Fruit fly (Drosophila melanogaster) whole organism, prepupa: ENCODE measurements around the gene CG31776.

Experiments
- Blimp-1 ChIP-seq: fragments of 200-800 bp; sonication (Bioruptor generic); optimal IDR thresholded peaks from 3 replicates; lab custom pipeline; 2017; ENCODE audit warnings: missing biosample characterization, missing genetic modification characterization, mild to moderate bottlenecking, moderate library complexity, missing genetic modification reagents
- CG10669 ChIP-seq: fragments of 200-800 bp; sonication (Bioruptor generic); optimal IDR thresholded peaks from 3 replicates; lab custom pipeline; 2018; ENCODE audit warnings: missing biosample characterization, mild to moderate bottlenecking, missing genetic modification characterization, moderate library complexity
- CG11294 ChIP-seq: fragments of 200-800 bp; sonication (Bioruptor generic); IDR thresholded peaks from 2 replicates; pipeline ENCODE4 v1.3.6; 2022; ENCODE audit warnings: missing biosample characterization, missing genetic modification characterization
- CG11762 ChIP-seq: fragments of 200-800 bp; sonication (Bioruptor generic); optimal IDR thresholded peaks from 3 replicates; lab custom pipeline; 2016; ENCODE audit warnings: missing biosample characterization, missing genetic modification characterization; ENCODE audit not compliant: insufficient read depth
- CG11902 ChIP-seq: fragments of 200-800 bp; sonication (Bioruptor generic); optimal IDR thresholded peaks from 3 replicates; lab custom pipeline; 2016; ENCODE audit warnings: missing biosample characterization, missing genetic modification characterization
- CG15336 ChIP-seq: fragments of 200-800 bp; sonication (Bioruptor generic); IDR thresholded peaks from 2 replicates; pipeline ENCODE4 v1.3.6; 2022; ENCODE audit warnings: missing biosample characterization, missing genetic modification characterization
- CG1621 ChIP-seq: fragments of 200-800 bp; sonication (Bioruptor generic); optimal IDR thresholded peaks from 3 replicates; lab custom pipeline; 2018; ENCODE audit warnings: missing biosample characterization, mild to moderate bottlenecking, missing genetic modification characterization
- CG31627 ChIP-seq: fragments of 200-800 bp; sonication (Bioruptor generic); optimal IDR thresholded peaks from 3 replicates; lab custom pipeline; 2016; ENCODE audit warnings: missing biosample characterization, missing genetic modification characterization
- CG32006 ChIP-seq: fragments of 200-800 bp; sonication (Bioruptor generic); optimal IDR thresholded peaks from 3 replicates; lab custom pipeline; 2017; ENCODE audit warnings: missing biosample characterization, mild to moderate bottlenecking, missing genetic modification characterization
- CG34406 ChIP-seq: fragments of 200-800 bp; sonication (Bioruptor generic); optimal IDR thresholded peaks from 3 replicates; lab custom pipeline; 2016; ENCODE audit warnings: missing biosample characterization, missing genetic modification characterization
- CG3919 ChIP-seq: fragments of 200-800 bp; sonication (Bioruptor generic); optimal IDR thresholded peaks from 3 replicates; lab custom pipeline; 2016; ENCODE audit warnings: missing biosample characterization, missing genetic modification characterization
- CG4318 ChIP-seq: fragments of 200-800 bp; sonication (Bioruptor generic); optimal IDR thresholded peaks from 3 replicates; lab custom pipeline; 2017; ENCODE audit warnings: missing biosample characterization, mild to moderate bottlenecking, missing genetic modification characterization
- CG6276 ChIP-seq: fragments of 200-800 bp; sonication (Bioruptor generic); optimal IDR thresholded peaks from 2 replicates; lab custom pipeline; 2017; ENCODE audit warnings: missing biosample characterization, mild to moderate bottlenecking, missing genetic modification characterization
- CG6792 ChIP-seq: fragments of 200-800 bp; sonication (Bioruptor generic); optimal IDR thresholded peaks from 3 replicates; lab custom pipeline; 2016; ENCODE audit warnings: missing biosample characterization, missing genetic modification characterization
- CG6808 ChIP-seq: fragments of 200-800 bp; sonication (Bioruptor generic); optimal IDR thresholded peaks from 3 replicates; lab custom pipeline; 2017; ENCODE audit warnings: missing biosample characterization, missing genetic modification characterization, mild to moderate bottlenecking, moderate library complexity, missing genetic modification reagents
- CG7368 ChIP-seq: fragments of 200-800 bp; sonication (Bioruptor generic); optimal IDR thresholded peaks from 3 replicates; lab custom pipeline; 2016; ENCODE audit warnings: missing biosample characterization, missing genetic modification characterization
- CG8119 ChIP-seq: fragments of 200-800 bp; sonication (Bioruptor generic); IDR thresholded peaks from 3 replicates; pipeline ENCODE4 v1.3.6; 2022; ENCODE audit warnings: missing biosample characterization, missing genetic modification characterization
- CG8319 ChIP-seq: fragments of 200-800 bp; sonication (Bioruptor generic); optimal IDR thresholded peaks from 3 replicates; lab custom pipeline; 2016; ENCODE audit warnings: missing biosample characterization, missing genetic modification characterization
- CG8632 ChIP-seq: fragments of 200-800 bp; sonication (Bioruptor generic); optimal IDR thresholded peaks from 3 replicates; lab custom pipeline; 2016; ENCODE audit warnings: missing biosample characterization, missing genetic modification characterization
- CG9139 ChIP-seq: fragments of 200-800 bp; sonication (Bioruptor generic); optimal IDR thresholded peaks from 3 replicates; lab custom pipeline; 2017; ENCODE audit warnings: missing biosample characterization, mild to moderate bottlenecking, missing genetic modification characterization
- Eip75B ChIP-seq: fragments of 200-800 bp; sonication (Bioruptor generic); optimal IDR thresholded peaks from 3 replicates; lab custom pipeline; 2016; ENCODE audit warnings: missing biosample characterization, missing genetic modification characterization
- Eip78C ChIP-seq: fragments of 200-800 bp; sonication (Bioruptor generic); peaks from one replicate; lab custom pipeline; 2016; ENCODE audit warnings: missing biosample characterization, missing genetic modification characterization
- Eip93F ChIP-seq: fragments of 200-800 bp; sonication (Bioruptor generic); optimal IDR thresholded peaks from 2 replicates; lab custom pipeline; 2016; ENCODE audit warnings: missing biosample characterization, mild to moderate bottlenecking, missing genetic modification characterization
- Ets21C ChIP-seq: fragments of 200-800 bp; sonication (Bioruptor generic); optimal IDR thresholded peaks from 3 replicates; lab custom pipeline; 2016; ENCODE audit warnings: missing biosample characterization, missing genetic modification characterization
- Gug ChIP-seq: fragments of 200-800 bp; sonication (Bioruptor generic); IDR thresholded peaks from 2 replicates; pipeline ENCODE4 v1.3.6; 2022; ENCODE audit warnings: missing biosample characterization, missing genetic modification characterization
- Hr38 ChIP-seq: sonication (Bioruptor generic); optimal IDR thresholded peaks from 2 replicates; lab custom pipeline; 2016; ENCODE audit warnings: missing biosample characterization, missing genetic modification characterization
- Hr39 ChIP-seq: fragments of 200-800 bp; sonication (Bioruptor generic); optimal IDR thresholded peaks from 2 replicates; lab custom pipeline; 2016; ENCODE audit warnings: missing biosample characterization, missing genetic modification characterization
- Lpt ChIP-seq: fragments of 200-800 bp; sonication (Bioruptor generic); optimal IDR thresholded peaks from 3 replicates; lab custom pipeline; 2016; ENCODE audit warnings: missing biosample characterization, missing genetic modification characterization
- Met ChIP-seq: fragments of 200-800 bp; sonication (Bioruptor generic); optimal IDR thresholded peaks from 3 replicates; lab custom pipeline; 2016; ENCODE audit warnings: missing biosample characterization, missing genetic modification characterization
- OdsH ChIP-seq: fragments of 200-800 bp; sonication (Bioruptor generic); optimal IDR thresholded peaks from 3 replicates; lab custom pipeline; 2016; ENCODE audit warnings: missing biosample characterization, missing genetic modification characterization
- Smox ChIP-seq: fragments of 200-800 bp; sonication (Bioruptor generic); optimal IDR thresholded peaks from 3 replicates; lab custom pipeline; 2016; ENCODE audit warnings: missing biosample characterization, missing genetic modification characterization
- Sox102F ChIP-seq: fragments of 200-800 bp; sonication (Bioruptor generic); optimal IDR thresholded peaks from 2 replicates; lab custom pipeline; 2016; ENCODE audit warnings: missing biosample characterization, mild to moderate bottlenecking, missing genetic modification characterization
- Sox14 ChIP-seq: fragments of 200-800 bp; sonication (Bioruptor generic); optimal IDR thresholded peaks from 3 replicates; lab custom pipeline; 2016; ENCODE audit warnings: missing biosample characterization, missing genetic modification characterization
- Sox15 ChIP-seq: fragments of 200-800 bp; sonication (Bioruptor generic); optimal IDR thresholded peaks from 3 replicates; lab custom pipeline; 2016; ENCODE audit warnings: missing biosample characterization, missing genetic modification characterization
- achi ChIP-seq: fragments of 200-800 bp; sonication (Bioruptor generic); optimal IDR thresholded peaks from 3 replicates; lab custom pipeline; 2016; ENCODE audit warnings: missing biosample characterization, missing genetic modification characterization
- acj6 ChIP-seq: fragments of 200-800 bp; sonication (Bioruptor generic); optimal IDR thresholded peaks from 3 replicates; lab custom pipeline; 2016; ENCODE audit warnings: missing biosample characterization, missing genetic modification characterization
- dac ChIP-seq: fragments of 200-800 bp; sonication (Bioruptor generic); optimal IDR thresholded peaks from 2 replicates; lab custom pipeline; 2017; ENCODE audit warnings: missing biosample characterization, mild to moderate bottlenecking, missing genetic modification characterization
- dsx ChIP-seq: fragments of 200-800 bp; optimal IDR thresholded peaks from 3 replicates; lab custom pipeline; 2019; ENCODE audit warnings: missing biosample characterization, mild to moderate bottlenecking, missing genetic modification characterization, moderate library complexity; ENCODE audit not compliant: poor library complexity, severe bottlenecking
- eg ChIP-seq: fragments of 200-800 bp; sonication (Bioruptor generic); IDR thresholded peaks from 3 replicates; pipeline ENCODE4 v1.3.6; 2022; ENCODE audit warnings: missing biosample characterization, missing genetic modification characterization
- fd59A ChIP-seq: fragments of 200-800 bp; sonication (Bioruptor generic); optimal IDR thresholded peaks from 2 replicates; lab custom pipeline; 2017; ENCODE audit warnings: missing biosample characterization, mild to moderate bottlenecking, missing genetic modification characterization, missing genetic modification reagents
- fd85E ChIP-seq: fragments of 200-800 bp; sonication (Bioruptor generic); optimal IDR thresholded peaks from 3 replicates; lab custom pipeline; 2016; ENCODE audit warnings: missing biosample characterization, missing genetic modification characterization
- fkh ChIP-seq: fragments of 200-800 bp; sonication (Bioruptor generic); optimal IDR thresholded peaks from 3 replicates; lab custom pipeline; 2017; ENCODE audit warnings: missing biosample characterization, mild to moderate bottlenecking, missing genetic modification characterization, moderate library complexity
- lz ChIP-seq: fragments of 200-800 bp; sonication (Bioruptor generic); optimal IDR thresholded peaks from 3 replicates; lab custom pipeline; 2016; ENCODE audit warnings: missing biosample characterization, missing genetic modification characterization
- net ChIP-seq: fragments of 200-800 bp; sonication (Bioruptor generic); optimal IDR thresholded peaks from 3 replicates; lab custom pipeline; 2016; ENCODE audit warnings: missing biosample characterization, missing genetic modification characterization
- spab ChIP-seq: fragments of 200-800 bp; sonication (Bioruptor generic); optimal IDR thresholded peaks from 2 replicates; lab custom pipeline; 2017; ENCODE audit warnings: missing biosample characterization, mild to moderate bottlenecking, missing genetic modification characterization, missing genetic modification reagents
- svp ChIP-seq: fragments of 200-800 bp; sonication (Bioruptor generic); peaks from one replicate; lab custom pipeline; 2016; ENCODE audit warnings: missing biosample characterization, missing genetic modification characterization
- topi ChIP-seq: fragments of 200-800 bp; sonication (Bioruptor generic); optimal IDR thresholded peaks from 3 replicates; lab custom pipeline; 2016; ENCODE audit warnings: missing biosample characterization, missing genetic modification characterization
- vri ChIP-seq: fragments of 200-800 bp; sonication (Bioruptor generic); optimal IDR thresholded peaks from 3 replicates; lab custom pipeline; 2016; ENCODE audit warnings: missing biosample characterization, mild to moderate bottlenecking, missing genetic modification characterization

The CG31776 gene

dm6 chr2L:3440322-3440721 lies 29.7 kb upstream of the CG31776 start (continued):
- TF ChIP-seq CG8119 = peak; percentile 90
- TF ChIP-seq Eip75B = no peak
- peak; percentile 63 for TF ChIP-seq dac (GFP tag; lab: Kevin White, UChicago)
- TF ChIP-seq eg (GFP tag; lab: Robert Waterston, UW) = peak; percentile 93
- no peak for TF ChIP-seq Blimp-1 (GFP tag; lab: Kevin White, UChicago)
- peak; percentile 40 for TF ChIP-seq Hr39
- TF ChIP-seq CG3919 (GFP tag; lab: Kevin White, UChicago) = peak; percentile 25
- peak; percentile 49 for TF ChIP-seq CG10669
- no peak for TF ChIP-seq CG34406 (GFP tag; lab: Kevin White, UChicago)
- TF ChIP-seq Ets21C (GFP tag; lab: Kevin White, UChicago) = peak; percentile 30
- TF ChIP-seq fd85E (GFP tag; lab: Kevin White, UChicago) = no peak
- peak; percentile 70 for TF ChIP-seq CG32006 (GFP tag; lab: Kevin White, UChicago)
- TF ChIP-seq net (GFP tag; lab: Kevin White, UChicago) = peak; percentile 9
- TF ChIP-seq CG7368 = peak; percentile 66
- no peak for TF ChIP-seq CG8632
- TF ChIP-seq CG11294 (GFP tag; lab: Robert Waterston, UW) = peak; percentile 84
- TF ChIP-seq dsx (GFP tag; lab: Kevin White, UChicago) = no peak
- TF ChIP-seq CG6276 (GFP tag; lab: Kevin White, UChicago) = peak; percentile 84
- peak; percentile 53 for TF ChIP-seq fd59A
- TF ChIP-seq Lpt = peak; percentile 27
- peak; percentile 57 for TF ChIP-seq Sox102F (GFP tag; lab: Kevin White, UChicago)
- peak; percentile 58 for TF ChIP-seq CG8319 (GFP tag; lab: Kevin White, UChicago)
- peak; percentile 83 for TF ChIP-seq CG15336 (GFP tag; lab: Robert Waterston, UW)
- TF ChIP-seq achi (GFP tag; lab: Kevin White, UChicago) = peak; percentile 49
- peak; percentile 57 for TF ChIP-seq Eip78C (GFP tag; lab: Kevin White, UChicago)
- TF ChIP-seq CG11762 (GFP tag; lab: Kevin White, UChicago) = peak; percentile 70
- TF ChIP-seq OdsH (GFP tag; lab: Kevin White, UChicago) = peak; percentile 83
- no peak for TF ChIP-seq Sox15 (GFP tag; lab: Kevin White, UChicago)
- TF ChIP-seq CG1621 (tag; lab: Kevin White, UChicago) = peak; percentile 7
- TF ChIP-seq CG11902 (GFP tag; lab: Kevin White, UChicago) = no peak
- peak; percentile 81 for TF ChIP-seq acj6
- peak; percentile 33 for TF ChIP-seq CG4318 (GFP tag; lab: Kevin White, UChicago)

- no peak for TF ChIP-seq fkh (GFP tag; lab: Kevin White, UChicago)
- no peak for TF ChIP-seq CG6792
- no peak for TF ChIP-seq lz (GFP tag; lab: Kevin White, UChicago)
- TF ChIP-seq fd85E (GFP tag; lab: Kevin White, UChicago) = no peak
Observed at dm6 chr2L:3441158-3441557, 28.8 kb upstream of the CG31776 start.

dm6 chr2L:3441673-3442072 lies 28.3 kb upstream of the CG31776 start:
- TF ChIP-seq CG11902 (GFP tag; lab: Kevin White, UChicago) = no peak
- TF ChIP-seq spab = no peak
- TF ChIP-seq fd85E (GFP tag; lab: Kevin White, UChicago) = no peak
- no peak for TF ChIP-seq CG31627 (GFP tag; lab: Kevin White, UChicago)
- TF ChIP-seq Met = peak; percentile 2
- no peak for TF ChIP-seq CG8319 (GFP tag; lab: Kevin White, UChicago)
- TF ChIP-seq CG4318 (GFP tag; lab: Kevin White, UChicago) = peak; percentile 31
- no peak for TF ChIP-seq Blimp-1 (GFP tag; lab: Kevin White, UChicago)
- TF ChIP-seq Ets21C (GFP tag; lab: Kevin White, UChicago) = no peak
- peak; percentile 7 for TF ChIP-seq Eip75B
- TF ChIP-seq CG6808 = no peak
- peak; percentile 19; the same call in 1 of the 2 replicates for TF ChIP-seq Gug (GFP tag; lab: Robert Waterston, UW)
- peak; percentile 9 for TF ChIP-seq acj6
- TF ChIP-seq CG15336 (GFP tag; lab: Robert Waterston, UW) = peak; percentile 58
- TF ChIP-seq vri (GFP tag; lab: Kevin White, UChicago) = no peak
- TF ChIP-seq topi (GFP tag; lab: Kevin White, UChicago) = peak; percentile 6
- no peak for TF ChIP-seq fkh (GFP tag; lab: Kevin White, UChicago)
- no peak for TF ChIP-seq fd59A
- no peak for TF ChIP-seq Hr38 (GFP tag; lab: Kevin White, UChicago)
- TF ChIP-seq CG3919 (GFP tag; lab: Kevin White, UChicago) = peak; percentile 45
- TF ChIP-seq Eip93F (GFP tag; lab: Kevin White, UChicago) = no peak
- TF ChIP-seq CG6276 (GFP tag; lab: Kevin White, UChicago) = peak; percentile 50
- TF ChIP-seq eg (GFP tag; lab: Robert Waterston, UW) = peak; percentile 67
- no peak for TF ChIP-seq CG9139
- TF ChIP-seq svp = peak; percentile 64
- TF ChIP-seq Smox (GFP tag; lab: Kevin White, UChicago) = no peak
- peak; percentile 7 for TF ChIP-seq Sox14
- no peak for TF ChIP-seq CG1621 (tag; lab: Kevin White, UChicago)
